Fruit fly (Drosophila melanogaster) whole organism, embryonic: ENCODE results near the gene dsx.

Experiments
- Aef1 ChIP-seq: fragments of 200-800 bp; sonication (Bioruptor generic); IDR thresholded peaks from 3 replicates; pipeline ENCODE4 v1.3.6; 2022; ENCODE audit warnings: missing biosample characterization, missing genetic modification characterization
- Atf6 ChIP-seq: fragments of 200-800 bp; sonication (Bioruptor generic); IDR thresholded peaks from 2 replicates; pipeline ENCODE4 v1.3.6; 2022; ENCODE audit warnings: missing biosample characterization, missing genetic modification characterization
- Bteb2 ChIP-seq: fragments of 200-800 bp; sonication (Bioruptor generic); optimal IDR thresholded peaks from 2 replicates; lab custom pipeline; 2016; ENCODE audit warnings: missing biosample characterization, missing genetic modification characterization
- CG11456 ChIP-seq: fragments of 200-800 bp; sonication (Bioruptor generic); IDR thresholded peaks from 3 replicates; pipeline ENCODE4 v1.3.6; 2022; ENCODE audit warnings: missing biosample characterization, missing genetic modification characterization
- CG12236 ChIP-seq: fragments of 200-800 bp; sonication (Bioruptor generic); optimal IDR thresholded peaks from 2 replicates; lab custom pipeline; 2016; ENCODE audit warnings: missing biosample characterization, missing genetic modification characterization
- CG12299 ChIP-seq: fragments of 200-800 bp; sonication (Bioruptor generic); optimal IDR thresholded peaks from 2 replicates; lab custom pipeline; 2018; ENCODE audit warnings: missing biosample characterization, mild to moderate bottlenecking, missing genetic modification characterization
- CG13296 ChIP-seq: fragments of 200-800 bp; sonication (Bioruptor generic); optimal IDR thresholded peaks from 3 replicates; lab custom pipeline; 2018; ENCODE audit warnings: missing biosample characterization, mild to moderate bottlenecking, missing genetic modification characterization
- CG13624 ChIP-seq: fragments of 200-800 bp; sonication (Bioruptor generic); optimal IDR thresholded peaks from 2 replicates; lab custom pipeline; 2016; ENCODE audit warnings: missing biosample characterization, missing genetic modification characterization
- CG14667 ChIP-seq: fragments of 200-800 bp; sonication (Bioruptor generic); IDR thresholded peaks from 2 replicates; pipeline ENCODE4 v1.3.6; 2022; ENCODE audit warnings: missing biosample characterization, missing genetic modification characterization
- CG14965 ChIP-seq: fragments of 200-800 bp; sonication (Bioruptor generic); optimal IDR thresholded peaks from 2 replicates; lab custom pipeline; 2016; ENCODE audit warnings: missing biosample characterization, missing genetic modification characterization, borderline replicate concordance
- CG1647 ChIP-seq: fragments of 200-800 bp; sonication (Bioruptor generic); optimal IDR thresholded peaks from 3 replicates; lab custom pipeline; 2016; ENCODE audit warnings: missing biosample characterization, missing genetic modification characterization
- CG18262 ChIP-seq: fragments of 200-800 bp; optimal IDR thresholded peaks from 3 replicates; lab custom pipeline; 2019; ENCODE audit warnings: missing biosample characterization, mild to moderate bottlenecking, missing genetic modification characterization, moderate library complexity
- CG2202 ChIP-seq: fragments of 200-800 bp; sonication (Bioruptor generic); optimal IDR thresholded peaks from 2 replicates; lab custom pipeline; 2018; ENCODE audit warnings: missing biosample characterization, mild to moderate bottlenecking, missing genetic modification characterization
- CG34376 ChIP-seq: fragments of 200-800 bp; sonication (Bioruptor generic); optimal IDR thresholded peaks from 2 replicates; lab custom pipeline; 2018; ENCODE audit warnings: missing biosample characterization, mild to moderate bottlenecking, missing genetic modification characterization
- CG4820 ChIP-seq: fragments of 200-800 bp; sonication (Bioruptor generic); optimal IDR thresholded peaks from 3 replicates; lab custom pipeline; 2016; ENCODE audit warnings: missing biosample characterization, missing genetic modification characterization
- CG9215 ChIP-seq: fragments of 200-800 bp; sonication (Bioruptor generic); IDR thresholded peaks from 2 replicates; pipeline ENCODE4 v1.3.6; 2022; ENCODE audit warnings: missing biosample characterization, missing genetic modification characterization
- Camta ChIP-seq: fragments of 200-800 bp; sonication (Bioruptor generic); optimal IDR thresholded peaks from 2 replicates; lab custom pipeline; 2016; ENCODE audit warnings: missing biosample characterization, missing genetic modification characterization
- CoRest ChIP-seq: fragments of 200-800 bp; sonication (Bioruptor generic); optimal IDR thresholded peaks from 3 replicates; lab custom pipeline; 2018; ENCODE audit warnings: missing biosample characterization, mild to moderate bottlenecking, missing genetic modification characterization, moderate library complexity
- Dad ChIP-seq: fragments of 200-800 bp; sonication (Bioruptor generic); optimal IDR thresholded peaks from 3 replicates; lab custom pipeline; 2016; ENCODE audit warnings: missing biosample characterization, missing genetic modification characterization
- GATAe ChIP-seq: fragments of 200-800 bp; sonication (Bioruptor generic); conservative IDR thresholded peaks from 2 replicates; pipeline ENCODE4 v1.3.6; 2022; ENCODE audit warnings: missing biosample characterization, missing genetic modification characterization
- HLH4C ChIP-seq: fragments of 200-800 bp; sonication (Bioruptor generic); IDR thresholded peaks from 3 replicates; pipeline ENCODE4 v1.3.6; 2022; ENCODE audit warnings: missing biosample characterization, missing genetic modification characterization; ENCODE audit not compliant: partially characterized antibody
- HmgD ChIP-seq: fragments of 200-800 bp; sonication (Bioruptor generic); optimal IDR thresholded peaks from 3 replicates; lab custom pipeline; 2016; ENCODE audit warnings: missing biosample characterization, missing genetic modification characterization
- Med ChIP-seq: fragments of 200-800 bp; sonication (Bioruptor generic); peaks from one replicate; lab custom pipeline; 2016; ENCODE audit warnings: missing biosample characterization, missing genetic modification characterization, mild to moderate bottlenecking, inconsistent platforms, moderate library complexity
- NC2α ChIP-seq: fragments of 200-800 bp; sonication (Bioruptor generic); optimal IDR thresholded peaks from 2 replicates; lab custom pipeline; 2016; ENCODE audit warnings: missing biosample characterization, missing genetic modification characterization
- Oli ChIP-seq: fragments of 200-800 bp; sonication (Bioruptor generic); optimal IDR thresholded peaks from 2 replicates; lab custom pipeline; 2018; ENCODE audit warnings: missing biosample characterization, mild to moderate bottlenecking, missing genetic modification characterization, moderate library complexity
- Opbp ChIP-seq: fragments of 200-800 bp; sonication (Bioruptor generic); IDR thresholded peaks from 3 replicates; pipeline ENCODE4 v1.3.6; 2022; ENCODE audit warnings: missing biosample characterization, missing genetic modification characterization; ENCODE audit not compliant: partially characterized antibody
- Optix ChIP-seq: fragments of 200-800 bp; sonication (Bioruptor generic); IDR thresholded peaks from 3 replicates; pipeline ENCODE4 v1.3.6; 2022; ENCODE audit warnings: missing biosample characterization, missing genetic modification characterization
- Pdp1 ChIP-seq, 2 experiments: fragments of 200-800 bp; sonication (Bioruptor generic); optimal IDR thresholded peaks; 3 replicates each; lab custom pipeline; 2016; ENCODE audit warnings: missing biosample characterization in 2 of 2, missing genetic modification characterization in 2 of 2, mild to moderate bottlenecking in 1 of 2, moderate library complexity in 1 of 2
- Poxn ChIP-seq: fragments of 200-800 bp; sonication (Bioruptor generic); IDR thresholded peaks from 2 replicates; pipeline ENCODE4 v1.3.6; 2022; ENCODE audit warnings: missing biosample characterization, missing genetic modification characterization
- ac ChIP-seq: fragments of 200-800 bp; sonication (Bioruptor generic); optimal IDR thresholded peaks from 3 replicates; lab custom pipeline; 2017; ENCODE audit warnings: missing biosample characterization, mild to moderate bottlenecking, missing genetic modification characterization
- aop ChIP-seq: fragments of 200-800 bp; sonication (Bioruptor generic); IDR thresholded peaks from 2 replicates; pipeline ENCODE4 v1.3.6; 2022; ENCODE audit warnings: missing biosample characterization, missing genetic modification characterization
- ap ChIP-seq: fragments of 200-800 bp; sonication (Bioruptor generic); IDR thresholded peaks from 2 replicates; pipeline ENCODE4 v1.3.6; 2022; ENCODE audit warnings: missing biosample characterization, missing genetic modification characterization
- cad ChIP-seq: fragments of >200 bp; optimal IDR thresholded peaks from 2 replicates; lab custom pipeline; 2017; ENCODE audit warnings: missing biosample characterization, missing genetic modification characterization
- chm ChIP-seq: fragments of 200-800 bp; sonication (Bioruptor generic); IDR thresholded peaks from 2 replicates; pipeline ENCODE4 v1.3.6; 2022; ENCODE audit warnings: missing biosample characterization, missing genetic modification characterization
- ci ChIP-seq: fragments of 200-800 bp; sonication (Bioruptor generic); IDR thresholded peaks from 3 replicates; pipeline ENCODE4 v1.3.6; 2022; ENCODE audit warnings: missing biosample characterization, missing genetic modification characterization
- eve ChIP-seq, 2 experiments: fragments of >200 bp; optimal IDR thresholded peaks; 2 replicates each; lab custom pipeline; 2017; ENCODE audit warnings: missing biosample characterization in 2 of 2, missing genetic modification characterization in 2 of 2
- eyg ChIP-seq: fragments of 200-800 bp; sonication (Bioruptor generic); optimal IDR thresholded peaks from 3 replicates; lab custom pipeline; 2016; ENCODE audit warnings: missing biosample characterization, missing genetic modification characterization
- lmd ChIP-seq: fragments of 200-800 bp; sonication (Bioruptor generic); IDR thresholded peaks from 2 replicates; pipeline ENCODE4 v1.3.6; 2022; ENCODE audit warnings: missing biosample characterization, missing genetic modification characterization
- nmo ChIP-seq: fragments of 200-800 bp; sonication (Bioruptor generic); optimal IDR thresholded peaks from 2 replicates; lab custom pipeline; 2018; ENCODE audit warnings: missing biosample characterization, mild to moderate bottlenecking, missing genetic modification characterization, moderate library complexity
- nom ChIP-seq: fragments of 200-800 bp; sonication (Bioruptor generic); optimal IDR thresholded peaks from 2 replicates; lab custom pipeline; 2017; ENCODE audit warnings: missing biosample characterization, missing genetic modification characterization, mild to moderate bottlenecking, moderate library complexity, missing genetic modification reagents
- odd ChIP-seq: fragments of 200-800 bp; sonication (Bioruptor generic); optimal IDR thresholded peaks from 2 replicates; lab custom pipeline; 2017; ENCODE audit warnings: missing biosample characterization, mild to moderate bottlenecking, missing genetic modification characterization
- ro ChIP-seq: fragments of 200-800 bp; sonication (Bioruptor generic); IDR thresholded peaks from 2 replicates; pipeline ENCODE4 v1.3.6; 2022; ENCODE audit warnings: missing biosample characterization, missing genetic modification characterization
- row ChIP-seq: fragments of 200-800 bp; sonication (Bioruptor generic); IDR thresholded peaks from 3 replicates; pipeline ENCODE4 v1.3.6; 2022; ENCODE audit warnings: missing biosample characterization, missing genetic modification characterization
- so ChIP-seq: fragments of 200-800 bp; sonication (Bioruptor generic); IDR thresholded peaks from 3 replicates; pipeline ENCODE4 v1.3.6; 2022; ENCODE audit warnings: missing biosample characterization, missing genetic modification characterization
- ssp ChIP-seq: fragments of 200-800 bp; sonication (Bioruptor generic); IDR thresholded peaks from 2 replicates; pipeline ENCODE4 v1.3.6; 2022; ENCODE audit warnings: missing biosample characterization, missing genetic modification characterization
- tgo ChIP-seq: fragments of 200-800 bp; sonication (Bioruptor generic); IDR thresholded peaks from 3 replicates; pipeline ENCODE4 v1.3.6; 2022; ENCODE audit warnings: missing biosample characterization, missing genetic modification characterization
- trem ChIP-seq: fragments of 200-800 bp; optimal IDR thresholded peaks from 3 replicates; lab custom pipeline; 2019; ENCODE audit warnings: missing biosample characterization, mild to moderate bottlenecking, missing genetic modification characterization, moderate library complexity
- tup ChIP-seq: fragments of 200-800 bp; sonication (Bioruptor generic); optimal IDR thresholded peaks from 2 replicates; lab custom pipeline; 2016; ENCODE audit warnings: missing biosample characterization, mild to moderate bottlenecking, missing genetic modification characterization, moderate library complexity
- tx ChIP-seq: fragments of 200-800 bp; sonication (Bioruptor generic); optimal IDR thresholded peaks from 2 replicates; lab custom pipeline; 2016; ENCODE audit warnings: missing biosample characterization, missing genetic modification characterization
- usp ChIP-seq: fragments of >200 bp; optimal IDR thresholded peaks from 2 replicates; lab custom pipeline; 2017; ENCODE audit warnings: missing biosample characterization, missing genetic modification characterization
- zfh2 ChIP-seq: fragments of 200-800 bp; sonication (Bioruptor generic); optimal IDR thresholded peaks from 2 replicates; lab custom pipeline; 2016; ENCODE audit warnings: missing biosample characterization, missing genetic modification characterization

dsx gene

DNA sequence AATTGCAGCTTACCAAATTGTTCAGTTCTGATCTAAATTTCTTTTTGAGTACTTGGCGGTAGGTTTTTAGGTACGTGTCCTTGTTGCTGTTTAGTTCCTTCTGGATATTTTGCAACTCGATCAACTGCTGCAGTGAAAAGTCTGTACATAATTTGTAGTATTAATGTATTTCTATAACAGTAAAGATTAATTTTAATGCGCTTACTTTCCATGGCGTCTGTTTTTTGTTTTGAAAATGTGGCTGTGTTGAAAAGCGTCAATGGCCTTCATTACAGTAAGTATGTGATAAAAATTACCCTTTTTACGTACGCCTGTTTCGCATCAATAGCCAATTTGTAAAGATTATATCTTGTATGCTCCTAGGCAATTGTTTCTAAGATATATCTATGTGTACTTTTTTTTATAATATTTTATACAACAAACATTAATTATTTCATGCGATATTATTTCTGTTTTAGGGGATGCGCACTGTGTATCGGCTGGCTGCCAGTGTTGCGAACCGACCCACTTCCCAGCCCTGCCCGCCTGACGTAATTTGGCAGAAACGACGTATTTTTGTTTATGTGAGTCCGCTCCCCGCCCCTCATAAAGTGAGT, 34.0 kb upstream of the dsx start, which contains the start of the genes Kmn2 and CG2698 (continued):
- TF ChIP-seq tup: peak; percentile 87
- peak; percentile 100 for TF ChIP-seq row
- peak; percentile 99 for TF ChIP-seq lmd (GFP tag; lab: Robert Waterston, UW)
- TF ChIP-seq NC2α (GFP tag; lab: Kevin White, UChicago): peak; percentile 44
- peak; percentile 79 for TF ChIP-seq CG1647 (GFP tag; lab: Kevin White, UChicago)
- TF ChIP-seq CG18262 (tag; lab: Kevin White, UChicago): peak; percentile 95
- peak; percentile 96 for TF ChIP-seq ap
- TF ChIP-seq zfh2 (GFP tag; lab: Kevin White, UChicago): peak; percentile 88
- TF ChIP-seq HLH4C (GFP tag; lab: Robert Waterston, UW): no peak; the same call in 1 of the 3 replicates
- peak; percentile 98 for TF ChIP-seq ci (GFP tag; lab: Robert Waterston, UW)
- TF ChIP-seq tgo (GFP tag; lab: Robert Waterston, UW): peak; percentile 99
- peak; percentile 96 for TF ChIP-seq ro (GFP tag; lab: Robert Waterston, UW)
- TF ChIP-seq ac (GFP tag; lab: Kevin White, UChicago): peak; percentile 80
- peak; percentile 93 to 98 for TF ChIP-seq Pdp1 (GFP tag; optimal IDR thresholded peaks at IDR 0.05; lab: Kevin White, UChicago)
- peak; percentile 73 for TF ChIP-seq tx (GFP tag; lab: Kevin White, UChicago)
- 0 out of 3 replicates have a peak, but pooled peaks have one; percentile 31 for TF ChIP-seq Opbp
- peak; percentile 97 for TF ChIP-seq CoRest
- peak; percentile 95 for TF ChIP-seq so
- TF ChIP-seq odd (GFP tag; lab: Kevin White, UChicago): peak; percentile 90
- TF ChIP-seq nmo: peak; percentile 97
- TF ChIP-seq trem: peak; percentile 91
- peak; percentile 92 for TF ChIP-seq Poxn (GFP tag; lab: Robert Waterston, UW)
- TF ChIP-seq HmgD: peak; percentile 32
- peak; percentile 97 for TF ChIP-seq Atf6 (GFP tag; lab: Robert Waterston, UW)
- peak; percentile 90; the same call in 1 of the 2 replicates for TF ChIP-seq GATAe (GFP tag; lab: Robert Waterston, UW)
- peak; percentile 66 for TF ChIP-seq Camta (GFP tag; lab: Kevin White, UChicago)
- TF ChIP-seq CG13624: peak; percentile 73
- TF ChIP-seq cad (GFP tag; lab: Kevin White, UChicago): no peak
- TF ChIP-seq Med: peak; percentile 97
- peak; percentile 49 for TF ChIP-seq CG12236 (GFP tag; lab: Kevin White, UChicago)
- peak; percentile 74 for TF ChIP-seq Bteb2
- TF ChIP-seq CG4820 (GFP tag; lab: Kevin White, UChicago): peak; percentile 95
- peak; percentile 89 for TF ChIP-seq CG12299 (tag; lab: Kevin White, UChicago)
- peak; percentile 97 for TF ChIP-seq CG9215 (GFP tag; lab: Robert Waterston, UW)
- no peak for TF ChIP-seq usp (GFP tag; lab: Kevin White, UChicago)
- no peak for TF ChIP-seq eve (GFP tag; optimal IDR thresholded peaks at IDR 0.05; lab: Kevin White, UChicago)
- no peak for TF ChIP-seq CG14965 (GFP tag; lab: Kevin White, UChicago)
- peak; percentile 95 for TF ChIP-seq Oli
- TF ChIP-seq CG2202 (tag; lab: Kevin White, UChicago): peak; percentile 88
- peak; percentile 91 for TF ChIP-seq CG34376 (GFP tag; lab: Kevin White, UChicago)
- peak; percentile 95 for TF ChIP-seq Optix
- peak; percentile 10 for TF ChIP-seq eyg
- TF ChIP-seq Dad: peak; percentile 71
- peak; percentile 93 for TF ChIP-seq CG13296 (GFP tag; lab: Kevin White, UChicago)
- TF ChIP-seq CG14667 (GFP tag; lab: Robert Waterston, UW): peak; percentile 98
- TF ChIP-seq aop (GFP tag; lab: Robert Waterston, UW): peak; percentile 87
- TF ChIP-seq nom: peak; percentile 90
- TF ChIP-seq CG11456 (GFP tag; lab: Robert Waterston, UW): peak; percentile 97
- peak; percentile 94 for TF ChIP-seq ssp
- TF ChIP-seq chm (GFP tag; lab: Robert Waterston, UW): peak; percentile 98
- TF ChIP-seq Aef1: peak; percentile 99
